Fruit fly (Drosophila melanogaster): ENCODE data around the gene Sry-delta.

The Sry-delta gene

dm6 chr3R:30043139-30043744, at the start of gene Sry-delta:
TSS of gene Sry-delta (plus strand) at chr3R:30043341.
- TF ChIP-seq CG6808 (GFP tag; optimal IDR thresholded peaks at IDR 0.05) = no peak
- TF ChIP-seq salr (GFP tag; optimal IDR thresholded peaks at IDR 0.05) = peak in 1 of 2 experiments; percentile 46
- peak; percentile 44 for TF ChIP-seq CG6792 (GFP tag; optimal IDR thresholded peaks at IDR 0.05)
- TF ChIP-seq CG3032 (tag; optimal IDR thresholded peaks at IDR 0.05) = peak; percentile 68
- peak; percentile 39 for TF ChIP-seq Sox15 (GFP tag; optimal IDR thresholded peaks at IDR 0.05)
- peak; percentile 41; the same call in 1 of the 3 replicates for TF ChIP-seq eg (GFP tag; IDR thresholded peaks at IDR 0.05)
- no peak for TF ChIP-seq OdsH (GFP tag; optimal IDR thresholded peaks at IDR 0.05)
- peak; percentile 84 for TF ChIP-seq CG31627 (GFP tag; optimal IDR thresholded peaks at IDR 0.05)
- TF ChIP-seq lz (GFP tag; optimal IDR thresholded peaks at IDR 0.05) = peak; percentile 79
- TF ChIP-seq CG6854 (GFP tag; optimal IDR thresholded peaks at IDR 0.05) = peak; percentile 57
- no peak for TF ChIP-seq Smox (GFP tag; optimal IDR thresholded peaks at IDR 0.05)
- peak; percentile 79 for TF ChIP-seq esn (GFP tag; optimal IDR thresholded peaks at IDR 0.05)
- TF ChIP-seq Eip78C (GFP tag) = peak; percentile 21
- no peak for TF ChIP-seq CG32006 (GFP tag; optimal IDR thresholded peaks at IDR 0.05)
- peak; percentile 41 for TF ChIP-seq dsx (GFP tag; optimal IDR thresholded peaks at IDR 0.05; ENCODE audit: poor library complexity, severe bottlenecking)
- TF ChIP-seq CG34406 (GFP tag; optimal IDR thresholded peaks at IDR 0.05) = peak; percentile 48
- peak; percentile 61 for TF ChIP-seq fkh (GFP tag; optimal IDR thresholded peaks at IDR 0.05)
- TF ChIP-seq dac (GFP tag; optimal IDR thresholded peaks at IDR 0.05) = no peak
- TF ChIP-seq cyc (GFP tag; optimal IDR thresholded peaks at IDR 0.05) = peak; percentile 78
- TF ChIP-seq CG3919 (GFP tag; optimal IDR thresholded peaks at IDR 0.05) = no peak
- no peak for TF ChIP-seq Lpt (GFP tag; optimal IDR thresholded peaks at IDR 0.05)
- peak; percentile 8 for TF ChIP-seq CG11762 (GFP tag; optimal IDR thresholded peaks at IDR 0.05; ENCODE audit: insufficient read depth)
- TF ChIP-seq CG1621 (tag; optimal IDR thresholded peaks at IDR 0.05) = no peak
- TF ChIP-seq Hr39 (GFP tag; optimal IDR thresholded peaks at IDR 0.05) = peak; percentile 81
- peak; percentile 77 for TF ChIP-seq CG6163 (GFP tag; IDR thresholded peaks at IDR 0.05)
- no peak for TF ChIP-seq net (GFP tag; optimal IDR thresholded peaks at IDR 0.05)
- TF ChIP-seq Gug (GFP tag; IDR thresholded peaks at IDR 0.05) = peak; percentile 46
- no peak for TF ChIP-seq Eip75B (GFP tag; optimal IDR thresholded peaks at IDR 0.05)

dm6 chr3R:29995035-29995434, 48.1 kb upstream of the Sry-delta start, which contains the start of the genes CG7903 and Sas-6:
TSS of gene CG7903 (minus strand) at chr3R:29995231.
TSS of gene Sas-6 (plus strand) at chr3R:29995357.
- peak; percentile 70 for TF ChIP-seq fkh (GFP tag; optimal IDR thresholded peaks at IDR 0.05)
- no peak for TF ChIP-seq CG6276 (GFP tag; optimal IDR thresholded peaks at IDR 0.05)
- 0 out of 3 replicates have a peak, but pooled peaks have one; percentile 22 for TF ChIP-seq CG6163 (GFP tag; IDR thresholded peaks at IDR 0.05)
- TF ChIP-seq spab (GFP tag; optimal IDR thresholded peaks at IDR 0.05) = no peak
- peak; percentile 43 for TF ChIP-seq Sox14 (GFP tag; optimal IDR thresholded peaks at IDR 0.05)
- TF ChIP-seq CG1621 (tag; optimal IDR thresholded peaks at IDR 0.05) = peak; percentile 16
- TF ChIP-seq svp (GFP tag) = no peak
- no peak for TF ChIP-seq CG3032 (tag; optimal IDR thresholded peaks at IDR 0.05)

dm6 chr3R:29997607-29998236, 45.4 kb upstream of the Sry-delta start, which contains the start of the genes CG15525 and CG11504:
TSS of gene CG15525 (minus strand) at chr3R:29997676.
TSS of gene CG11504 (plus strand) at chr3R:29997900.
- TF ChIP-seq CG3032 (tag; optimal IDR thresholded peaks at IDR 0.05) (peak; percentile 20), acj6 (GFP tag; optimal IDR thresholded peaks at IDR 0.05) (no peak), CG6792 (GFP tag; optimal IDR thresholded peaks at IDR 0.05) (no peak), Hr39 (GFP tag; optimal IDR thresholded peaks at IDR 0.05) (no peak), CG6163 (GFP tag; IDR thresholded peaks at IDR 0.05) (no peak), Eip75B (GFP tag; optimal IDR thresholded peaks at IDR 0.05) (no peak), Eip78C (GFP tag) (peak; percentile 79), Smox (GFP tag; optimal IDR thresholded peaks at IDR 0.05) (no peak), CG6808 (GFP tag; optimal IDR thresholded peaks at IDR 0.05) (no peak), cyc (GFP tag; optimal IDR thresholded peaks at IDR 0.05) (peak; percentile 49), Ets96B (tag; optimal IDR thresholded peaks at IDR 0.05) (peak; percentile 33), CG3919 (GFP tag; optimal IDR thresholded peaks at IDR 0.05) (no peak), CG11902 (GFP tag; optimal IDR thresholded peaks at IDR 0.05) (peak; percentile 38), OdsH (GFP tag; optimal IDR thresholded peaks at IDR 0.05) (no peak), Hr4 (GFP tag; optimal IDR thresholded peaks at IDR 0.05) (no peak), CG8119 (GFP tag; IDR thresholded peaks at IDR 0.05) (no peak), achi (GFP tag; optimal IDR thresholded peaks at IDR 0.05) (no peak), CG31627 (GFP tag; optimal IDR thresholded peaks at IDR 0.05) (peak; percentile 50), Gug (GFP tag; IDR thresholded peaks at IDR 0.05) (peak; percentile 52; the same call in 1 of the 2 replicates), fkh (GFP tag; optimal IDR thresholded peaks at IDR 0.05) (peak; percentile 66), net (GFP tag; optimal IDR thresholded peaks at IDR 0.05) (no peak), Sox15 (GFP tag; optimal IDR thresholded peaks at IDR 0.05) (no peak), CG32006 (GFP tag; optimal IDR thresholded peaks at IDR 0.05) (no peak), CG34406 (GFP tag; optimal IDR thresholded peaks at IDR 0.05) (no peak), pdm3 (GFP tag; optimal IDR thresholded peaks at IDR 0.05) (no peak), CG16779 (tag; optimal IDR thresholded peaks at IDR 0.05) (no peak), CG8319 (GFP tag; optimal IDR thresholded peaks at IDR 0.05) (no peak), Sox102F (GFP tag; optimal IDR thresholded peaks at IDR 0.05) (no peak), CG6854 (GFP tag; optimal IDR thresholded peaks at IDR 0.05) (no peak), esn (GFP tag; optimal IDR thresholded peaks at IDR 0.05) (peak; percentile 58), salr (GFP tag; optimal IDR thresholded peaks at IDR 0.05) (no peak), CG15336 (GFP tag; IDR thresholded peaks at IDR 0.05) (no peak)

Measured in whole organism, prepupa.